Worm (Caenorhabditis elegans) whole organism, L4/young adult: Measurements from ENCODE around the gene clec-264.

ENCODE experiments used
- W03F9.2 ChIP-seq: fragments of 150-350 bp; optimal IDR thresholded peaks from 2 replicates; lab custom pipeline; 2014; ENCODE audit warnings: missing biosample characterization, missing genetic modification characterization
- dao-5 ChIP-seq: sonication (generic microtip); optimal IDR thresholded peaks from 2 replicates; lab custom pipeline; 2016; ENCODE audit warnings: missing genotype, missing genetic modification characterization, moderate library complexity, missing compliant biosample characterization
- him-1 ChIP-seq: sonication (generic microtip); optimal IDR thresholded peaks from 2 replicates; lab custom pipeline; 2016; ENCODE audit warnings: missing genotype, missing genetic modification reagents, missing genetic modification characterization, missing compliant biosample characterization

- TF ChIP-seq him-1 (no peak), W03F9.2 (no peak), dao-5 (tag; lab: Kevin White, UChicago) (no peak)
Observed at ce11 chrV:20871194-20871593, 20.7 kb upstream of the clec-264 start.
